Fruit fly (Drosophila melanogaster): ENCODE measurements around the gene CG42264.

- TF ChIP-seq Dll (optimal IDR thresholded peaks at IDR 0.05) = no peak
- TF ChIP-seq CG8478 (optimal IDR thresholded peaks at IDR 0.05) = no peak
- TF ChIP-seq psq (optimal IDR thresholded peaks at IDR 0.05) = no peak
- no peak for TF ChIP-seq pan (optimal IDR thresholded peaks at IDR 0.05)
These were observed 34.8 kb downstream of the CG42264 start for dm6 chrX:5741625-5742024.
